Fruit fly (Drosophila melanogaster): ENCODE results near the gene CG5783.

CG5783 gene

DNA sequence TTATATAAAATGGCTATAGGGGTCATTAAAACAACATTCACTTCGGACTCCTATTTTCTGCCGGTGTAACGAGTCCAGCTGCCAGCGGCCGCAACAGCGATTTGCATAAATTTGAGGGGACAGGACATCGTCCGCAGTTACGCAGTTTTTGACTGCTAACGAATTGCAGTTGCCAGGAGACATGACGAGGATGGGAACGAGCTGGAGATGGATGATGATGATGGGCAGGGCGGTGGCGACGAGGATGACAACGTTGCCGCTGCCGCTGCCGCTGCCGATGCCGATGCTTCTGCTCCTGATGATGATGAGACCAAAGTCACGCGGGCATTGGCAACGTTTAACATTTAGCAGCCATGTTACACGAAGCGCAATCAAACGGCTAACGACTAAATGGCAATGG, 47.0 kb downstream of the CG5783 start:
- TF ChIP-seq Ets65A (GFP tag), result peak; percentile 91
- no peak for TF ChIP-seq ase (GFP tag; IDR thresholded peaks at IDR 0.05)
- TF ChIP-seq CG30431 (GFP tag; optimal IDR thresholded peaks at IDR 0.05), result no peak

Measured in whole organism, embryonic.